Fruit fly (Drosophila melanogaster): ENCODE results near the gene DnaJ-1.

dm6 chr3L:5774782-5775181 lies 22.8 kb upstream of the DnaJ-1 start:
- TF ChIP-seq CG8478 (optimal IDR thresholded peaks at IDR 0.05) (no peak), CTCF (optimal IDR thresholded peaks at IDR 0.05) (no peak)

Measured in S2 (cell line).